Worm (Caenorhabditis elegans) whole organism, L2 larva: Measurements from ENCODE around the gene T28D6.7.

Experiments used
- R02D3.7 ChIP-seq: fragments of 150-350 bp; optimal IDR thresholded peaks from 2 replicates; lab custom pipeline; 2014; ENCODE audit warnings: missing biosample characterization, missing genetic modification characterization
- alr-1 ChIP-seq: fragments of 150-350 bp; optimal IDR thresholded peaks from 2 replicates; lab custom pipeline; 2014; ENCODE audit warnings: missing biosample characterization, missing genetic modification characterization
- egl-27 ChIP-seq: sonication (generic microtip); optimal IDR thresholded peaks from 3 replicates; lab custom pipeline; 2017; ENCODE audit warnings: missing biosample characterization, missing genetic modification reagents, missing genetic modification characterization
- lin-11 ChIP-seq: fragments of 150-350 bp; sonication (generic microtip); optimal IDR thresholded peaks from 2 replicates; lab custom pipeline; 2014; ENCODE audit warnings: missing biosample characterization, missing genetic modification characterization, inconsistent platforms, mixed read lengths
- lin-13 ChIP-seq: fragments of 150-350 bp; optimal IDR thresholded peaks from 2 replicates; lab custom pipeline; 2014; ENCODE audit warnings: missing biosample characterization, missing genetic modification reagents, missing genetic modification characterization
- lin-39 ChIP-seq: fragments of 150-350 bp; optimal IDR thresholded peaks from 2 replicates; lab custom pipeline; 2014; ENCODE audit warnings: missing biosample characterization, missing genetic modification reagents, missing genetic modification characterization
- nhr-10 ChIP-seq: sonication (generic microtip); optimal IDR thresholded peaks from 2 replicates; lab custom pipeline; 2017; ENCODE audit warnings: missing biosample characterization, missing genetic modification characterization
- nhr-12 ChIP-seq: fragments of 150-350 bp; optimal IDR thresholded peaks from 2 replicates; lab custom pipeline; 2014; ENCODE audit warnings: missing biosample characterization, missing genetic modification characterization
- nhr-77 ChIP-seq: fragments of 150-350 bp; optimal IDR thresholded peaks from 2 replicates; lab custom pipeline; 2014; ENCODE audit warnings: missing biosample characterization, missing genetic modification characterization
- sem-4 ChIP-seq: fragments of 150-350 bp; optimal IDR thresholded peaks from 2 replicates; lab custom pipeline; 2014; ENCODE audit warnings: missing biosample characterization, missing genetic modification reagents, missing genetic modification characterization
- skn-1 ChIP-seq: sonication (generic microtip); optimal IDR thresholded peaks from 2 replicates; lab custom pipeline; 2017; ENCODE audit warnings: missing biosample characterization, missing genetic modification characterization
- zag-1 ChIP-seq: fragments of 150-350 bp; optimal IDR thresholded peaks from 2 replicates; lab custom pipeline; 2014; ENCODE audit warnings: missing biosample characterization, missing genetic modification characterization

DNA sequence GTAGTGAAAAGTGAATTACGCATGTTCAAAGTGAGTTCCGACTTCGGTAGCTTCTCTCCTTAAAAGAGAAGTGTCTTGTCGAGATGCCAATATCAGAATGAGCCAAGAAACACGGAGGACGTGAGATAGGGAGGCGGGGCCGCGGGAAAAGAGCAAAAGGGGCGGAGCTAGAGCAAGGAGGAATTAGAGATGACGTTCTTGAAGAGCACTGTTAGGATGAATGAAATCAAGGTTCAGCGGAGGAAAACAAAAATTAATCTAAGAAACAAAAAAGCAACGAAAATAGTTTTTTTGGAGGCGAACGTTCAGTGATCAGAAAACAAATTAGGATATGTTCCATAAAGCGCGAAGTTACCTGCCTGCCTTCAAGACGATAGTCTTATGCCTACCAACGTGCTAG is 46.9 kb upstream of the T28D6.7 start, which contains the start of gene nlp-21:
- no peak for TF ChIP-seq nhr-10
- TF ChIP-seq alr-1 (tag; lab: Kevin White, UChicago): no peak
- no peak for TF ChIP-seq lin-11 (tag; lab: Kevin White, UChicago)
- no peak for TF ChIP-seq R02D3.7 (tag; lab: Kevin White, UChicago)
- TF ChIP-seq zag-1 (tag; lab: Kevin White, UChicago): no peak
- TF ChIP-seq lin-13 (GFP tag; lab: Kevin White, UChicago): no peak
- TF ChIP-seq egl-27 (tag; lab: Kevin White, UChicago): no peak
- no peak for TF ChIP-seq lin-39
- no peak for TF ChIP-seq nhr-12 (tag; lab: Kevin White, UChicago)
- TF ChIP-seq sem-4 (tag; lab: Kevin White, UChicago): no peak
- TF ChIP-seq nhr-77 (tag; lab: Kevin White, UChicago): no peak
- TF ChIP-seq skn-1 (tag; lab: Kevin White, UChicago): no peak
